Worm (Caenorhabditis elegans) whole organism, L3 larva: ENCODE measurements around the gene plc-3.

ENCODE experiments used
- ZK546.5 ChIP-seq: sonication (generic microtip); optimal IDR thresholded peaks from 2 replicates; lab custom pipeline; 2017; ENCODE audit warnings: missing biosample characterization, missing genetic modification characterization
- aly-2 ChIP-seq: fragments of 150-350 bp; optimal IDR thresholded peaks from 2 replicates; lab custom pipeline; 2014; ENCODE audit warnings: missing biosample characterization, missing genetic modification characterization
- ama-1 ChIP-seq: fragments of 150-350 bp; optimal IDR thresholded peaks from 2 replicates; lab custom pipeline; 2018
- ceh-16 ChIP-seq: sonication (generic microtip); optimal IDR thresholded peaks from 2 replicates; lab custom pipeline; 2017; ENCODE audit warnings: missing biosample characterization, missing genetic modification characterization
- ceh-28 ChIP-seq: fragments of 150-350 bp; optimal IDR thresholded peaks from 2 replicates; lab custom pipeline; 2014; ENCODE audit warnings: missing biosample characterization, missing genetic modification reagents, missing genetic modification characterization
- ceh-82 ChIP-seq: fragments of 150-350 bp; optimal IDR thresholded peaks from 2 replicates; lab custom pipeline; 2014; ENCODE audit warnings: missing biosample characterization, missing genetic modification characterization
- ceh-9 ChIP-seq: sonication (generic microtip); optimal IDR thresholded peaks from 2 replicates; lab custom pipeline; 2018; ENCODE audit warnings: missing biosample characterization, missing genetic modification characterization
- daf-12 ChIP-seq: fragments of 150-350 bp; optimal IDR thresholded peaks from 2 replicates; lab custom pipeline; 2014; ENCODE audit warnings: missing biosample characterization, missing genetic modification reagents, missing genetic modification characterization
- egl-27 ChIP-seq: sonication (generic microtip); optimal IDR thresholded peaks from 4 replicates; lab custom pipeline; 2017; ENCODE audit warnings: missing biosample characterization, missing genetic modification reagents, missing genetic modification characterization
- egl-5 ChIP-seq: fragments of 150-350 bp; optimal IDR thresholded peaks from 2 replicates; lab custom pipeline; 2017; ENCODE audit warnings: missing biosample characterization, missing genetic modification reagents, missing genetic modification characterization, inconsistent platforms
- elt-1 ChIP-seq: fragments of 150-350 bp; optimal IDR thresholded peaks from 2 replicates; lab custom pipeline; 2014; ENCODE audit warnings: missing biosample characterization, missing genetic modification characterization
- elt-2 ChIP-seq: sonication (generic microtip); optimal IDR thresholded peaks from 2 replicates; lab custom pipeline; 2016; ENCODE audit warnings: missing genetic modification reagents, mild to moderate bottlenecking, missing genetic modification characterization, missing compliant biosample characterization
- elt-3 ChIP-seq, 3 experiments: fragments of 150-350 bp in 1 of 3; sonication (generic microtip) in 2 of 3; optimal IDR thresholded peaks; 2 replicates in 2 of 3; 4 replicates in 1 of 3; lab custom pipeline; 2014 to 2017; ENCODE audit warnings: missing biosample characterization in 3 of 3, missing genetic modification characterization in 3 of 3
- fkh-10 ChIP-seq: sonication (generic microtip); optimal IDR thresholded peaks from 2 replicates; lab custom pipeline; 2017; ENCODE audit warnings: missing biosample characterization, missing genetic modification reagents, missing genetic modification characterization
- fkh-2 ChIP-seq: fragments of 150-350 bp; optimal IDR thresholded peaks from 2 replicates; lab custom pipeline; 2014; ENCODE audit warnings: missing biosample characterization, missing genetic modification reagents, missing genetic modification characterization
- hmg-11 ChIP-seq: sonication (generic microtip); optimal IDR thresholded peaks from 2 replicates; lab custom pipeline; 2016; ENCODE audit warnings: missing genetic modification characterization, missing compliant biosample characterization
- jun-1 ChIP-seq: fragments of 150-350 bp; optimal IDR thresholded peaks from 2 replicates; lab custom pipeline; 2014; ENCODE audit warnings: missing biosample characterization, missing genetic modification reagents, missing genetic modification characterization
- lin-39 ChIP-seq: fragments of 150-350 bp; optimal IDR thresholded peaks from 2 replicates; lab custom pipeline; 2018; ENCODE audit warnings: missing biosample characterization, missing genetic modification reagents, missing genetic modification characterization
- lsy-12 ChIP-seq: sonication (generic microtip); optimal IDR thresholded peaks from 2 replicates; lab custom pipeline; 2016; ENCODE audit warnings: mild to moderate bottlenecking, missing genetic modification characterization, missing compliant biosample characterization
- mdl-1 ChIP-seq: fragments of 150-350 bp; optimal IDR thresholded peaks from 2 replicates; lab custom pipeline; 2014; ENCODE audit warnings: missing biosample characterization, missing genetic modification characterization
- nfya-1 ChIP-seq: sonication (generic microtip); optimal IDR thresholded peaks from 2 replicates; lab custom pipeline; 2017; ENCODE audit warnings: missing genetic modification characterization, mild to moderate bottlenecking, missing compliant biosample characterization, antibody characterized with exemption, moderate library complexity; ENCODE audit not compliant: insufficient read depth
- nhr-11 ChIP-seq: fragments of 150-350 bp; optimal IDR thresholded peaks from 2 replicates; lab custom pipeline; 2014; ENCODE audit warnings: missing biosample characterization, missing genetic modification characterization
- nhr-12 ChIP-seq: fragments of 150-350 bp; optimal IDR thresholded peaks from 2 replicates; lab custom pipeline; 2014; ENCODE audit warnings: missing biosample characterization, missing genetic modification characterization
- nhr-23 ChIP-seq: fragments of 150-350 bp; optimal IDR thresholded peaks from 2 replicates; lab custom pipeline; 2014; ENCODE audit warnings: missing biosample characterization, missing genetic modification reagents, missing genetic modification characterization
- nhr-237 ChIP-seq: fragments of 150-350 bp; optimal IDR thresholded peaks from 2 replicates; lab custom pipeline; 2014; ENCODE audit warnings: missing biosample characterization, missing genetic modification characterization
- nhr-25 ChIP-seq: sonication (generic microtip); optimal IDR thresholded peaks from 2 replicates; lab custom pipeline; 2017; ENCODE audit warnings: missing biosample characterization, missing genetic modification characterization
- nhr-28 ChIP-seq: fragments of 150-350 bp; optimal IDR thresholded peaks from 2 replicates; lab custom pipeline; 2014; ENCODE audit warnings: missing biosample characterization, missing genetic modification characterization
- nhr-43 ChIP-seq: sonication (generic microtip); optimal IDR thresholded peaks from 2 replicates; lab custom pipeline; 2016; ENCODE audit warnings: mild to moderate bottlenecking, missing genetic modification characterization, missing compliant biosample characterization; ENCODE audit not compliant: poor library complexity, severe bottlenecking
- nhr-67 ChIP-seq: fragments of 150-350 bp; optimal IDR thresholded peaks from 2 replicates; lab custom pipeline; 2014; ENCODE audit warnings: missing biosample characterization, missing genetic modification characterization
- nhr-76 ChIP-seq: fragments of 150-350 bp; sonication (generic microtip); optimal IDR thresholded peaks from 5 replicates; lab custom pipeline; 2014; ENCODE audit warnings: missing biosample characterization, missing genetic modification characterization
- nhr-77 ChIP-seq: fragments of 150-350 bp; optimal IDR thresholded peaks from 2 replicates; lab custom pipeline; 2014; ENCODE audit warnings: missing biosample characterization, missing genetic modification characterization
- pha-4 ChIP-seq: fragments of 150-350 bp; optimal IDR thresholded peaks from 2 replicates; lab custom pipeline; 2014; ENCODE audit warnings: missing biosample characterization, missing genetic modification reagents, missing genetic modification characterization
- pqm-1 ChIP-seq: fragments of 150-350 bp; optimal IDR thresholded peaks from 2 replicates; lab custom pipeline; 2017; ENCODE audit warnings: missing biosample characterization, missing genetic modification characterization, inconsistent platforms
- sea-2 ChIP-seq: fragments of 150-350 bp; sonication (generic microtip); optimal IDR thresholded peaks from 4 replicates; lab custom pipeline; 2014; ENCODE audit warnings: missing biosample characterization, missing genetic modification reagents, missing genetic modification characterization
- skn-1 ChIP-seq: fragments of 150-350 bp; optimal IDR thresholded peaks from 2 replicates; lab custom pipeline; 2014; ENCODE audit warnings: missing biosample characterization, missing genetic modification characterization
- snpc-4 ChIP-seq: fragments of 150-350 bp; optimal IDR thresholded peaks from 2 replicates; lab custom pipeline; 2014; ENCODE audit warnings: missing biosample characterization, missing genetic modification characterization
- tbx-2 ChIP-seq: sonication (generic microtip); optimal IDR thresholded peaks from 2 replicates; lab custom pipeline; 2016; ENCODE audit warnings: mild to moderate bottlenecking, missing genetic modification characterization, missing compliant biosample characterization
- unc-62 ChIP-seq: fragments of 150-350 bp; sonication (generic microtip); optimal IDR thresholded peaks from 4 replicates; lab custom pipeline; 2014; ENCODE audit warnings: missing biosample characterization, missing genetic modification reagents, missing genetic modification characterization
- zag-1 ChIP-seq: fragments of 150-350 bp; optimal IDR thresholded peaks from 2 replicates; lab custom pipeline; 2014; ENCODE audit warnings: missing biosample characterization, missing genetic modification characterization
- ztf-11 ChIP-seq: fragments of 150-350 bp; optimal IDR thresholded peaks from 2 replicates; lab custom pipeline; 2014; ENCODE audit warnings: missing biosample characterization, missing genetic modification characterization
- ztf-4 ChIP-seq: fragments of 150-350 bp; optimal IDR thresholded peaks from 2 replicates; lab custom pipeline; 2014; ENCODE audit warnings: missing biosample characterization, missing genetic modification characterization

Gene plc-3

ce11 chrII:10197091-10197675, 25.5 kb upstream of the plc-3 start, which contains the start of gene R05H5.3 (continued):
- peak; percentile 54 for TF ChIP-seq lin-39
- no peak for TF ChIP-seq aly-2 (tag; lab: Kevin White, UChicago)
- TF ChIP-seq snpc-4 (tag; lab: Kevin White, UChicago), result peak; percentile 45
- TF ChIP-seq nhr-43 (tag; lab: Kevin White, UChicago), result no peak
- no peak for TF ChIP-seq zag-1 (tag; lab: Kevin White, UChicago)
- TF ChIP-seq ztf-4 (tag; lab: Kevin White, UChicago), result no peak
- TF ChIP-seq unc-62, result no peak
- no peak for TF ChIP-seq egl-27 (tag; lab: Kevin White, UChicago)
- no peak for TF ChIP-seq ceh-9 (tag; lab: Kevin White, UChicago)
- no peak for TF ChIP-seq ceh-82 (tag; lab: Kevin White, UChicago)
- no peak for TF ChIP-seq nhr-77 (tag; lab: Kevin White, UChicago)
- no peak for TF ChIP-seq lsy-12 (tag; lab: Kevin White, UChicago)
- no peak for TF ChIP-seq elt-3 (tag; optimal IDR thresholded peaks at IDR 0.05; lab: Kevin White, UChicago)
- peak; percentile 19 for TF ChIP-seq pqm-1
- TF ChIP-seq sea-2, result no peak
- TF ChIP-seq tbx-2 (tag; lab: Kevin White, UChicago), result no peak
- TF ChIP-seq ceh-16, result no peak
- no peak for TF ChIP-seq hmg-11 (tag; lab: Kevin White, UChicago)

- TF ChIP-seq lsy-12 (tag; lab: Kevin White, UChicago) (no peak), mdl-1 (tag; lab: Kevin White, UChicago) (no peak), zag-1 (tag; lab: Kevin White, UChicago) (no peak), ztf-11 (tag; lab: Kevin White, UChicago) (no peak), nhr-28 (tag; lab: Kevin White, UChicago) (no peak), ZK546.5 (tag; lab: Kevin White, UChicago) (no peak), unc-62 (no peak), nhr-25 (tag; lab: Kevin White, UChicago) (no peak), pqm-1 (no peak), hmg-11 (tag; lab: Kevin White, UChicago) (no peak), nhr-12 (no peak), fkh-10 (no peak), elt-3 (tag; optimal IDR thresholded peaks at IDR 0.05; lab: Kevin White, UChicago) (no peak)
Observed at ce11 chrII:10198486-10198885, 24.2 kb upstream of the plc-3 start.

- TF ChIP-seq elt-1 (tag; lab: Kevin White, UChicago), result no peak
- no peak for TF ChIP-seq nhr-23 (tag; lab: Kevin White, UChicago)
- no peak for TF ChIP-seq ztf-4 (tag; lab: Kevin White, UChicago)
- no peak for TF ChIP-seq egl-27 (tag; lab: Kevin White, UChicago)
- TF ChIP-seq ZK546.5 (tag; lab: Kevin White, UChicago), result no peak
- TF ChIP-seq tbx-2 (tag; lab: Kevin White, UChicago), result no peak
Observed at ce11 chrII:10199906-10200305, 22.8 kb upstream of the plc-3 start, which contains the start of gene R05H5.4. R05H5.4 (minus strand) TSS chrII:10200006.

- TF ChIP-seq mdl-1 (tag; lab: Kevin White, UChicago) (no peak), elt-2 (tag; lab: Kevin White, UChicago) (peak; percentile 15), ama-1 (lab: Kevin White, UChicago) (peak; percentile 32), fkh-2 (no peak), hmg-11 (tag; lab: Kevin White, UChicago) (no peak), elt-3 (tag; optimal IDR thresholded peaks at IDR 0.05; lab: Kevin White, UChicago) (no peak), tbx-2 (tag; lab: Kevin White, UChicago) (no peak), nhr-77 (tag; lab: Kevin White, UChicago) (no peak), ZK546.5 (tag; lab: Kevin White, UChicago) (no peak), nhr-67 (tag; lab: Kevin White, UChicago) (no peak), ceh-28 (tag; lab: Kevin White, UChicago) (no peak), pha-4 (tag; lab: Kevin White, UChicago) (peak; percentile 65), fkh-10 (no peak), egl-5 (tag; lab: Kevin White, UChicago) (no peak), snpc-4 (tag; lab: Kevin White, UChicago) (peak; percentile 62), nhr-25 (tag; lab: Kevin White, UChicago) (peak; percentile 6), aly-2 (tag; lab: Kevin White, UChicago) (no peak), ceh-16 (no peak), nhr-23 (tag; lab: Kevin White, UChicago) (peak; percentile 83), ztf-4 (tag; lab: Kevin White, UChicago) (no peak), egl-27 (tag; lab: Kevin White, UChicago) (no peak), jun-1 (no peak), lin-39 (no peak), nhr-237 (tag; lab: Kevin White, UChicago) (no peak), ceh-9 (tag; lab: Kevin White, UChicago) (no peak), elt-1 (tag; lab: Kevin White, UChicago) (no peak), skn-1 (no peak), nhr-11 (tag; lab: Kevin White, UChicago) (no peak), sea-2 (no peak), pqm-1 (peak; percentile 55), nhr-12 (no peak), daf-12 (tag; lab: Kevin White, UChicago) (no peak), ceh-82 (tag; lab: Kevin White, UChicago) (no peak), nhr-76 (no peak), zag-1 (tag; lab: Kevin White, UChicago) (no peak), unc-62 (no peak), nhr-43 (tag; lab: Kevin White, UChicago) (peak; percentile 69), nfya-1 (tag; lab: Kevin White, UChicago) (peak; percentile 56)
Observed at ce11 chrII:10200759-10201158, 21.9 kb upstream of the plc-3 start, which contains the start of gene arv-1. arv-1 (minus strand) TSS chrII:10200823.
